Fruit fly (Drosophila melanogaster) whole organism, wandering third instar larva: Measurements from ENCODE around the gene CG45075.

ENCODE experiments used
- CrebA ChIP-seq: fragments of 200-800 bp; sonication (Bioruptor generic); optimal IDR thresholded peaks from 2 replicates; lab custom pipeline; 2016; ENCODE audit warnings: missing biosample characterization, mild to moderate bottlenecking, missing genetic modification characterization, borderline replicate concordance
- HLH106 ChIP-seq: fragments of 200-800 bp; optimal IDR thresholded peaks from 3 replicates; lab custom pipeline; 2019; ENCODE audit warnings: missing biosample characterization, mild to moderate bottlenecking, missing genetic modification characterization, moderate library complexity
- Hr78 ChIP-seq: fragments of >200 bp; optimal IDR thresholded peaks from 2 replicates; lab custom pipeline; 2017; ENCODE audit warnings: missing biosample characterization, missing genetic modification characterization
- Myc ChIP-seq: fragments of >200 bp; optimal IDR thresholded peaks from 2 replicates; lab custom pipeline; 2017
- fru ChIP-seq: fragments of 200-800 bp; sonication (Bioruptor generic); optimal IDR thresholded peaks from 3 replicates; lab custom pipeline; 2016; ENCODE audit warnings: missing biosample characterization, mild to moderate bottlenecking, missing genetic modification characterization
- jim ChIP-seq: fragments of 175-275, 200-325 bp; sonication (Bioruptor generic); optimal IDR thresholded peaks from 2 replicates; lab custom pipeline; 2016; ENCODE audit warnings: missing biosample characterization, mild to moderate bottlenecking, missing genetic modification characterization
- lola ChIP-seq: fragments of >200 bp; optimal IDR thresholded peaks from 2 replicates; lab custom pipeline; 2017; ENCODE audit warnings: missing biosample characterization, missing genetic modification characterization
- pan ChIP-seq: fragments of >200 bp; optimal IDR thresholded peaks from 2 replicates; lab custom pipeline; 2017
- psq ChIP-seq: fragments of 200-800 bp; sonication (Bioruptor generic); optimal IDR thresholded peaks from 3 replicates; lab custom pipeline; 2017; ENCODE audit warnings: missing biosample characterization, mild to moderate bottlenecking, missing genetic modification characterization, moderate library complexity
- usp ChIP-seq: fragments of >200 bp; optimal IDR thresholded peaks from 2 replicates; lab custom pipeline; 2017; ENCODE audit warnings: missing biosample characterization, missing genetic modification characterization

dm6 chr2L:6045484-6045883 lies 45.7 kb upstream of the CG45075 start:
- TF ChIP-seq usp (no peak), Myc (lab: Kevin White, UChicago) (no peak), psq (GFP tag; lab: Kevin White, UChicago) (no peak), Hr78 (GFP tag; lab: Kevin White, UChicago) (no peak), pan (lab: Kevin White, UChicago) (no peak), HLH106 (no peak), jim (no peak), CrebA (GFP tag; lab: Kevin White, UChicago) (no peak), lola (GFP tag; lab: Kevin White, UChicago) (no peak), fru (GFP tag; lab: Kevin White, UChicago) (no peak)
